Worm (Caenorhabditis elegans): ENCODE results near the gene Y59C2A.2.

Y59C2A.2 gene

ce11 chrII:2195541-2195940 lies 8.4 kb downstream of the Y59C2A.2 start (continued):
- TF ChIP-seq arid-1 (GFP tag; conservative IDR thresholded peaks at IDR 0.05), result no peak
- peak; percentile 6 for TF ChIP-seq dpl-1 (GFP tag; optimal IDR thresholded peaks at IDR 0.05)
- TF ChIP-seq zip-11 (GFP tag; IDR thresholded peaks at IDR 0.05), result no peak
- TF ChIP-seq nhr-48 (tag; optimal IDR thresholded peaks at IDR 0.05), result no peak
- TF ChIP-seq lin-13 (GFP tag; optimal IDR thresholded peaks at IDR 0.05), result peak; percentile 31
- TF ChIP-seq gei-8 (GFP tag; optimal IDR thresholded peaks at IDR 0.05), result no peak
- peak; percentile 33; the same call in 1 of the 2 replicates for TF ChIP-seq pha-4 (GFP tag; IDR thresholded peaks at IDR 0.05)
- peak; percentile 93 for TF ChIP-seq pha-4 (tag; optimal IDR thresholded peaks at IDR 0.05)
- no peak for TF ChIP-seq daf-16 (GFP tag; optimal IDR thresholded peaks at IDR 0.05)
- no peak for TF ChIP-seq daf-16 (tag; optimal IDR thresholded peaks at IDR 0.05)
- TF ChIP-seq T26A8.4 (GFP tag; IDR thresholded peaks at IDR 0.05), result no peak
- TF ChIP-seq hlh-30 (tag; optimal IDR thresholded peaks at IDR 0.05; ENCODE audit: insufficient read depth), result peak; percentile 6
- TF ChIP-seq spr-3 (GFP tag; optimal IDR thresholded peaks at IDR 0.05), result no peak
- TF ChIP-seq dve-1 (tag; optimal IDR thresholded peaks at IDR 0.05; ENCODE audit: insufficient read depth), result peak; percentile 48
- no peak for TF ChIP-seq sdz-12 (GFP tag; optimal IDR thresholded peaks at IDR 0.05)
- TF ChIP-seq hmg-1.1 (GFP tag; IDR thresholded peaks at IDR 0.05), result 0 out of 2 replicates have a peak, but pooled peaks have one; percentile 26
- TF ChIP-seq rbr-2 (tag; optimal IDR thresholded peaks at IDR 0.05), result peak; percentile 37
- peak; percentile 62 for TF ChIP-seq mep-1 (tag; optimal IDR thresholded peaks at IDR 0.05)
- no peak for TF ChIP-seq D1046.2 (GFP tag; IDR thresholded peaks at IDR 0.05)

ce11 chrII:2192267-2192666 lies 11.7 kb downstream of the Y59C2A.2 start:
- no peak for TF ChIP-seq nhr-28 (tag; optimal IDR thresholded peaks at IDR 0.05)
- peak; percentile 71 for TF ChIP-seq ceh-28 (tag; optimal IDR thresholded peaks at IDR 0.05)
- TF ChIP-seq nhr-102 (tag; optimal IDR thresholded peaks at IDR 0.05), result no peak

ce11 chrII:2191383-2191782 lies 12.6 kb downstream of the Y59C2A.2 start:
- no peak for TF ChIP-seq cey-2 (tag; optimal IDR thresholded peaks at IDR 0.05; ENCODE audit: borderline replicate concordance, insufficient read depth)
- TF ChIP-seq aha-1 (tag), result peak; percentile 84

- TF ChIP-seq snpc-4 (tag; optimal IDR thresholded peaks at IDR 0.05), result no peak
- peak; percentile 95 for TF ChIP-seq aha-1 (tag)
Measured at ce11 chrII:2190522-2190921, 13.4 kb downstream of the Y59C2A.2 start.

ce11 chrII:2189357-2189756 lies 14.6 kb downstream of the Y59C2A.2 start, which contains the start of gene mtq-2:
TSS of gene mtq-2 (minus strand) at chrII:2189457.
- TF ChIP-seq ZK546.5 (tag; optimal IDR thresholded peaks at IDR 0.05), result no peak

ce11 chrII:2186730-2187129 lies 17.2 kb downstream of the Y59C2A.2 start:
- TF ChIP-seq lsy-2 (tag; optimal IDR thresholded peaks at IDR 0.05) (peak in 1 of 2 experiments; percentile 0), daf-19 (GFP tag; conservative IDR thresholded peaks at IDR 0.05) (no peak), nhr-76 (tag; optimal IDR thresholded peaks at IDR 0.05) (no peak), lin-13 (GFP tag; optimal IDR thresholded peaks at IDR 0.05) (peak; percentile 34), mes-2 (tag; optimal IDR thresholded peaks at IDR 0.05; ENCODE audit: poor library complexity, severe bottlenecking) (no peak), hlh-30 (tag; optimal IDR thresholded peaks at IDR 0.05; ENCODE audit: insufficient read depth) (no peak), dmd-6 (GFP tag; IDR thresholded peaks at IDR 0.05) (no peak), ama-1 (optimal IDR thresholded peaks at IDR 0.05) (no peak), unc-62 (GFP tag; optimal IDR thresholded peaks at IDR 0.05 in 1 of 2) (peak in 1 of 2 experiments; percentile 70), unc-62 (tag; optimal IDR thresholded peaks at IDR 0.05) (no peak), daf-12 (tag; optimal IDR thresholded peaks at IDR 0.05) (no peak)
